Fruit fly (Drosophila melanogaster): ENCODE data around the gene CG6769.

- no peak for TF ChIP-seq Dll (optimal IDR thresholded peaks at IDR 0.05)
- TF ChIP-seq CG8478 (optimal IDR thresholded peaks at IDR 0.05) = no peak
- TF ChIP-seq usp (GFP tag; optimal IDR thresholded peaks at IDR 0.05) = no peak
- TF ChIP-seq psq (optimal IDR thresholded peaks at IDR 0.05) = no peak
- no peak for TF ChIP-seq pan (optimal IDR thresholded peaks at IDR 0.05)
These were observed 46.6 kb downstream of the CG6769 start, which contains the start of the genes CG7772 and Vps4 for dm6 chrX:17907184-17908006.

Measured in whole organism.